Fruit fly (Drosophila melanogaster) whole organism, adult: Measurements from ENCODE around the gene CG14200.

Source experiments
- CG11617 ChIP-seq: fragments of 200-800 bp; sonication (Bioruptor generic); optimal IDR thresholded peaks from 2 replicates; lab custom pipeline; 2017; ENCODE audit warnings: mild to moderate bottlenecking, missing biosample characterization, missing genetic modification reagents, missing genetic modification characterization
- CG5204 ChIP-seq: fragments of 200-800 bp; sonication (Bioruptor generic); optimal IDR thresholded peaks from 2 replicates; lab custom pipeline; 2016; ENCODE audit warnings: missing biosample characterization, missing genetic modification characterization
- CG7045 ChIP-seq: fragments of 200-800 bp; sonication (Bioruptor generic); optimal IDR thresholded peaks from 2 replicates; lab custom pipeline; 2017; ENCODE audit warnings: missing biosample characterization, mild to moderate bottlenecking, missing genetic modification characterization
- cic ChIP-seq: fragments of 200-800 bp; sonication (Bioruptor generic); optimal IDR thresholded peaks from 2 replicates; lab custom pipeline; 2017; ENCODE audit warnings: missing biosample characterization, mild to moderate bottlenecking, missing genetic modification characterization, moderate library complexity
- ovo ChIP-seq: fragments of 200-800 bp; sonication (Bioruptor generic); optimal IDR thresholded peaks from 2 replicates; lab custom pipeline; 2016; ENCODE audit warnings: missing biosample characterization, missing genetic modification characterization
- toe ChIP-seq: fragments of 200-800 bp; sonication (Bioruptor generic); optimal IDR thresholded peaks from 2 replicates; lab custom pipeline; 2016; ENCODE audit warnings: missing biosample characterization, missing genetic modification characterization

DNA sequence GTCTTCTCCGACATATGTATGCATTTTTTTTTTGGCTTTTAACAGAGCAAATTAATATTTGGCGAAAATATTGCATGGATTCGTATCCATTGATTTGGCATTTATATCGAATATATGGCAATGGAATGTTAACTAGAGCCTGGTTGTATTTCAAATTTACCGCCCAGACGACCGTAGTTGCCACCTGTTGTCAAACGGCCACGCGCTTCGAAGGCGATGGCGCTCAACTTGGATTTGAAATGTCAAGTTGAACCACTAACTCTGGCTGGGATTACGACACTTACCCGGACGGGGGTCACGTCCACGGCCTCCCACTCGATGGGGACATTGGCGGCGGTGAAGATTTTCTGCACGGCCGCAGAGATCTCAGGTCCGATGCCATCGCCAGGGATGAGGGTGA, 25.1 kb downstream of the CG14200 start:
- TF ChIP-seq cic (GFP tag; lab: Kevin White, UChicago) (no peak), CG5204 (GFP tag; lab: Kevin White, UChicago) (no peak), toe (GFP tag; lab: Kevin White, UChicago) (no peak), CG7045 (no peak), ovo (GFP tag; lab: Kevin White, UChicago) (no peak), CG11617 (GFP tag; lab: Kevin White, UChicago) (no peak)
